Worm (Caenorhabditis elegans): ENCODE data around the gene mrpl-46.
"Not testable (repeated sequence)": the region's sequence is repeated elsewhere in the genome, so short reads cannot be mapped to it uniquely, and the experiment has no call there.

Gene mrpl-46

ce11 chrIV:769931-770544 lies 30.6 kb upstream of the mrpl-46 start:
- peak; percentile 86 for TF ChIP-seq lin-38 (GFP tag; IDR thresholded peaks at IDR 0.05)

ce11 chrIV:771061-771460 lies 29.6 kb upstream of the mrpl-46 start, which contains the start of gene F56B3.9:
Gene F56B3.9, plus strand, starts transcription at chrIV:771361.
- TF ChIP-seq mep-1 (tag; optimal IDR thresholded peaks at IDR 0.05); daf-8 (GFP tag; IDR thresholded peaks at IDR 0.05); lin-39 (tag; optimal IDR thresholded peaks at IDR 0.05): not testable (repeated sequence)

ce11 chrIV:772931-773330 lies 27.7 kb upstream of the mrpl-46 start, which contains the start of gene mrpl-2:
Gene mrpl-2, plus strand, starts transcription at chrIV:773237.
- TF ChIP-seq mes-2 (tag; optimal IDR thresholded peaks at IDR 0.05; ENCODE audit: poor library complexity, severe bottlenecking) (peak; percentile 33), fkh-10 (GFP tag; optimal IDR thresholded peaks at IDR 0.05) (no peak), lin-38 (GFP tag; IDR thresholded peaks at IDR 0.05) (peak; percentile 90), ZK337.2 (GFP tag; IDR thresholded peaks at IDR 0.05) (no peak), F49E8.2 (tag; optimal IDR thresholded peaks at IDR 0.05; ENCODE audit: borderline replicate concordance) (no peak), tag-97 (GFP tag; IDR thresholded peaks at IDR 0.05) (no peak), spr-1 (tag; optimal IDR thresholded peaks at IDR 0.05) (no peak), dpl-1 (GFP tag; optimal IDR thresholded peaks at IDR 0.05) (peak; percentile 76)

- TF ChIP-seq ceh-44 (GFP tag; IDR thresholded peaks at IDR 0.05) (no peak), daf-16 (GFP tag; optimal IDR thresholded peaks at IDR 0.05) (no peak), daf-16 (tag; optimal IDR thresholded peaks at IDR 0.05) (no peak), egl-27 (tag; optimal IDR thresholded peaks at IDR 0.05) (no peak), fos-1 (tag; optimal IDR thresholded peaks at IDR 0.05) (no peak), ztf-7 (tag; optimal IDR thresholded peaks at IDR 0.05) (no peak), lin-15B (tag; optimal IDR thresholded peaks at IDR 0.05) (no peak), zip-2 (tag; optimal IDR thresholded peaks at IDR 0.05) (no peak), hif-1 (tag; optimal IDR thresholded peaks at IDR 0.05) (no peak), lir-3 (tag; optimal IDR thresholded peaks at IDR 0.05) (no peak), R02D3.7 (tag; optimal IDR thresholded peaks at IDR 0.05) (no peak), lin-29 (GFP tag; IDR thresholded peaks at IDR 0.05) (no peak)
Observed at ce11 chrIV:773580-773979, 27.0 kb upstream of the mrpl-46 start.

- TF ChIP-seq daf-16 (GFP tag; optimal IDR thresholded peaks at IDR 0.05) (no peak), daf-16 (tag; optimal IDR thresholded peaks at IDR 0.05) (peak; percentile 41), nhr-28 (tag; optimal IDR thresholded peaks at IDR 0.05) (peak; percentile 12), snpc-4 (tag; optimal IDR thresholded peaks at IDR 0.05) (no peak), nhr-77 (tag; optimal IDR thresholded peaks at IDR 0.05) (no peak)
Observed at ce11 chrIV:778484-778883, 22.1 kb upstream of the mrpl-46 start, which contains the start of gene ugt-52. Gene ugt-52, plus strand, starts transcription at chrIV:778784.

- TF ChIP-seq dmd-6 (GFP tag; IDR thresholded peaks at IDR 0.05) (peak; percentile 39; the same call in 1 of the 2 replicates), ama-1 (optimal IDR thresholded peaks at IDR 0.05) (no peak), F37D6.2 (tag; optimal IDR thresholded peaks at IDR 0.05) (no peak), snpc-1.2 (GFP tag; IDR thresholded peaks at IDR 0.05) (no peak), daf-19 (GFP tag; conservative IDR thresholded peaks at IDR 0.05) (no peak), F26F4.8 (GFP tag; conservative IDR thresholded peaks at IDR 0.05) (no peak), spr-1 (tag; optimal IDR thresholded peaks at IDR 0.05) (no peak), lin-1 (GFP tag; IDR thresholded peaks at IDR 0.05) (no peak), lin-15B (tag; optimal IDR thresholded peaks at IDR 0.05) (no peak), daf-16 (GFP tag; optimal IDR thresholded peaks at IDR 0.05) (no peak), daf-16 (tag; optimal IDR thresholded peaks at IDR 0.05) (peak; percentile 81), ZK337.2 (GFP tag; IDR thresholded peaks at IDR 0.05) (no peak)
Observed at ce11 chrIV:782393-782792, 18.2 kb upstream of the mrpl-46 start.

Data from whole organism, L4 larva.